Worm (Caenorhabditis elegans): Measurements from ENCODE around the gene cup-5.

Gene cup-5

DNA sequence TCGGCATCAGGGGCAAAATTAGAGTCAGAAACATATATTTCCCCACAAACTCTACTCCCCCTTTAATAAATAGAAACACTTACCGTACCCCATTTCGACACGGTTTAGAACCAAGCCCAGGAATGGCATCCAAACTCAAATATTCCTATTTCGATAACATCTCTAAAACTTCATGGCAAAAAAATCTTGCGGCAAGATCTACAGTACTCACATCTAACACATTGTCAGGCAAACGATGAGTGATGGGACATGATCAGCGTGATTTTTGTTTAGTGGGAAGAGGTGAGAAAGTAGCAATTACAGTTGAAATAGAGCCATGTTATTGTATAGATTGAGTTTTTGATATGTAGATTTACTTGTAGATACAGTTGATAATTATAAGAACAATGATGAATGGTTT, 33.0 kb upstream of the cup-5 start:
- no peak for TF ChIP-seq egl-27 (tag; optimal IDR thresholded peaks at IDR 0.05)
- no peak for TF ChIP-seq mdl-1 (tag; optimal IDR thresholded peaks at IDR 0.05)
- TF ChIP-seq ZK546.5 (tag; optimal IDR thresholded peaks at IDR 0.05) = no peak
- TF ChIP-seq fkh-10 (GFP tag; optimal IDR thresholded peaks at IDR 0.05) = no peak
- no peak for TF ChIP-seq nhr-11 (tag; optimal IDR thresholded peaks at IDR 0.05)
- no peak for TF ChIP-seq hmg-11 (tag; optimal IDR thresholded peaks at IDR 0.05)
- TF ChIP-seq ceh-28 (tag; optimal IDR thresholded peaks at IDR 0.05) = no peak
- no peak for TF ChIP-seq elt-3 (tag; optimal IDR thresholded peaks at IDR 0.05)
- no peak for TF ChIP-seq elt-2 (tag; optimal IDR thresholded peaks at IDR 0.05)
- TF ChIP-seq ceh-9 (tag; optimal IDR thresholded peaks at IDR 0.05) = no peak
- no peak for TF ChIP-seq ztf-4 (tag; optimal IDR thresholded peaks at IDR 0.05)
- TF ChIP-seq nhr-25 (tag; optimal IDR thresholded peaks at IDR 0.05) = peak; percentile 21
- TF ChIP-seq elt-1 (tag; optimal IDR thresholded peaks at IDR 0.05) = peak; percentile 87
- no peak for TF ChIP-seq nhr-76 (tag; optimal IDR thresholded peaks at IDR 0.05)

DNA sequence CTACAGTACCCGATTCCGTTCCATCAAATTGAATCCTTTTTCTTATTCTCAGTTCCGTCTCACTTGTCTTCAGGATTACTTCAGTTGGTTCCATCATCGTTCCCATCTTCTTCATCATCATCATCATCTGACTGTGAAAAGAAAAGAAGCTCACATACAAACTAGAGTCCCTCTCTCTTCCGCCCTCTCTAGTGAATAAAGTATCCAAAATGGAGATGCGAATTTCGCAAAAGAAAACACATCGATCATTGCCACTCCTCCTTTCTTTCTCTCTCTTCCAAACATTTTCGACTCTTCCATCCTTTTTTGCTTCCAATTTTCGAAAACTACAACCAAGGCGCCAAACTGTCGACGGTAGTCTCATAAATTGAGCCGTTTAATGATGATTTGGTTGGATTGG, 31.1 kb upstream of the cup-5 start:
- TF ChIP-seq nfya-1 (tag; optimal IDR thresholded peaks at IDR 0.05; ENCODE audit: insufficient read depth) (peak; percentile 37), lsy-12 (tag; optimal IDR thresholded peaks at IDR 0.05) (no peak), nhr-76 (tag; optimal IDR thresholded peaks at IDR 0.05) (no peak), unc-62 (GFP tag; optimal IDR thresholded peaks at IDR 0.05) (peak; percentile 63)

DNA sequence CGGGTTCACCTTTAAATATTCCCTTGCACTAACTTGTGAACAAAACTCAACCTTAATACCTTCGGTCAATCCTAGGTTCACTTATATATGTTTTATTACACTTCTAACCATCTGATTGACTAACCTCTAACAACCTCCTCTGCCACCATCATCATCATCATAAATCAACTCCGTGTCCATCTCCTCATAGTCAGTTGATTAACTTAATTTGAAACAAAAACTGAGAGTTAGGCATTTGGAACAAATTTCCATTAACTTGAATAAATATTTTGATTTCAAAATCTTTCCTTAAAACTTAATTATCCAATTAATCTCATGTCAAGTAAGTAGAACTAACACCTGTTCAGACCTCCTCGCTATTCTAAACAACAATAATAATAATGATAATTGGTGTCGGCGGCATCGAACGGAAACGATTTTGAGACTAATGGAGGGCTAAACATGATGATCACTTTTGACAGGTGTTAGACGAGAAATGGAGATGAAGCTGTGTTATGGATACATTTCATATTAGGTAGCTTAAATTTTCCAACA, 30.2 kb upstream of the cup-5 start:
- no peak for TF ChIP-seq ama-1 (optimal IDR thresholded peaks at IDR 0.05)

DNA sequence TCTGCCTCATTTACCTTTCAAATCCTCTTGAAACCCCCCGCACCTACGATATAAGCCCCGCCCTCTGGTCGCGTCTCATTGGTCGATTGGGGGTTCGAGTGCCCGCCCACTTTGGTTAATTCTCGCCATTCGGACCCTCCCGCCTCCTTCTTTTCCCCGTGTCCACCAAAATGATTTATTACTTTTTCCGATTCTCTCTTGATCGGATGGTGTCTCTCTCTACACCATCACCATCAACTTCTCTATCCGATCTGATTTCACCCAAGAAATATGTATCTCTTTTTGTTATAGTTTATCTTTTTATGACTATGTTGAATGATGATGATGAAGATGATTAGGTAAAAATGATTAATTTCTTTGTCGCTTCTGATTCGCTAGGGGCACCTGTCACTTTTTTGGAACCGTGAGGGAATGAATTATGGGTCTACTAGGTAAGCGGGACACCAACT, 29.3 kb upstream of the cup-5 start:
- TF ChIP-seq ztf-11 (tag; optimal IDR thresholded peaks at IDR 0.05) (no peak), egl-5 (tag; optimal IDR thresholded peaks at IDR 0.05) (no peak), snpc-4 (tag; optimal IDR thresholded peaks at IDR 0.05) (no peak), elt-1 (tag; optimal IDR thresholded peaks at IDR 0.05) (peak; percentile 75), hmg-11 (tag; optimal IDR thresholded peaks at IDR 0.05) (no peak), unc-39 (tag; optimal IDR thresholded peaks at IDR 0.05) (no peak), ceh-28 (tag; optimal IDR thresholded peaks at IDR 0.05) (no peak), lin-15B (tag; optimal IDR thresholded peaks at IDR 0.05) (no peak), nfya-1 (tag; optimal IDR thresholded peaks at IDR 0.05; ENCODE audit: insufficient read depth) (peak; percentile 95), nhr-25 (tag; optimal IDR thresholded peaks at IDR 0.05) (peak; percentile 34), eor-1 (tag; optimal IDR thresholded peaks at IDR 0.05) (no peak), nhr-28 (tag; optimal IDR thresholded peaks at IDR 0.05) (no peak), nhr-43 (tag; optimal IDR thresholded peaks at IDR 0.05; ENCODE audit: poor library complexity, severe bottlenecking) (no peak), pha-4 (tag; optimal IDR thresholded peaks at IDR 0.05) (no peak), mdl-1 (tag; optimal IDR thresholded peaks at IDR 0.05) (no peak), mml-1 (tag; optimal IDR thresholded peaks at IDR 0.05) (no peak), tbx-2 (tag; optimal IDR thresholded peaks at IDR 0.05) (no peak), sea-2 (GFP tag; optimal IDR thresholded peaks at IDR 0.05) (no peak), ceh-16 (tag; optimal IDR thresholded peaks at IDR 0.05) (no peak), unc-62 (GFP tag; optimal IDR thresholded peaks at IDR 0.05) (peak; percentile 60)

DNA sequence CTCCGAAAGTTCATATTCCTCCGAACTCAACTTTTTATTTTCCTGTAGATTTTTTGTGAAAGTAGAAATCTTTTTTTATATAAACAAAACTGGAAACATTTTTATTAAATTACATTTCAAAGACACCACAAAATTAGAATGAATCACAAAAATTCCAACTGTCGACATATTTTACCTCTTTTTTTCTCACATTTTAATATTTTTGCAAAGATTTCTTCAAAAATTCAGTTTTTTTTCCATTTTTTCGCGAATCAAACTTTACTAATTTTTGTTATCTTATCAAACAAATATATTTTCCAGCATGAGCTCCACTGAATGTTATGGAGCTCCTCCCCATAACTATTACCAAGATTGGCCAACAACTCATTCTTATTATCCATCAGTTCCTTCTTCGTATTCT, 28.6 kb upstream of the cup-5 start, which contains the start of gene ceh-13:
Gene ceh-13, plus strand, starts transcription at position 301 of the 400 bp plus-strand sequence.
- TF ChIP-seq sea-2 (GFP tag; optimal IDR thresholded peaks at IDR 0.05) = no peak
- TF ChIP-seq elt-1 (tag; optimal IDR thresholded peaks at IDR 0.05) = no peak
- no peak for TF ChIP-seq nhr-11 (tag; optimal IDR thresholded peaks at IDR 0.05)
- TF ChIP-seq elt-3 (tag; optimal IDR thresholded peaks at IDR 0.05) = no peak
- no peak for TF ChIP-seq eor-1 (tag; optimal IDR thresholded peaks at IDR 0.05)
- TF ChIP-seq nhr-67 (tag; optimal IDR thresholded peaks at IDR 0.05) = no peak

DNA sequence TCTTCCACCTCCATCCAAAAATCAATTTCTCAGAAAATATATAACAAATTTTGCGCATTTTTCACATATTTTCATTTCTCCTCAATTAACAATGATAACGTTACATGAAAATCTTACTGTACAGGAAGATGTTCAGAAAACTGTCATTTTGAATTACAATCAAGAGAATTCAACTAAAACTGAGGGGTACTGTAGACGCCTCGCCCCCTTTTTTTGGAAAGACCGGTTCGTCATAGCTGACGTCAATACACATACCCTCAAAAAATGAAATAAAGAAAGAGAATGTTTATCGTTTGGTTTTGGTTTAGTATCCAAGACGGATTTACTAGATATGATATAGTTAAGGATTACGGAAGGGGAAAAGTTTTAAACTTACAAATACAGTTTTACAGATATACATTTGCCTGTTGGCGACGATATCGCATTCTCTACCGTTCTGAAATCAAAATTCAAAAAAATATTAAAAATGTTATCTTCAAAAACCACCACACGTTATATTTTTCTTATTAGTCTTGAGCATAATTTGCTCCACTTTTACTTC, 26.0 kb upstream of the cup-5 start:
- TF ChIP-seq nhr-23 (tag; optimal IDR thresholded peaks at IDR 0.05) (peak; percentile 47), nhr-25 (tag; optimal IDR thresholded peaks at IDR 0.05) (peak; percentile 32), egl-5 (tag; optimal IDR thresholded peaks at IDR 0.05) (no peak), nfya-1 (tag; optimal IDR thresholded peaks at IDR 0.05; ENCODE audit: insufficient read depth) (peak; percentile 56)
